Worm (Caenorhabditis elegans): Measurements from ENCODE around the gene B0348.2.

ce11 chrV:8716-9246 is 36.3 kb upstream of the B0348.2 start, which contains the start of gene B0348.10:
- TF ChIP-seq T22C8.4 (GFP tag; IDR thresholded peaks at IDR 0.05) (peak; percentile 26; the same call in 1 of the 2 replicates), flt-1 (GFP tag; IDR thresholded peaks at IDR 0.05) (no peak), tab-1 (GFP tag; IDR thresholded peaks at IDR 0.05) (0 out of 2 replicates have a peak, but pooled peaks have one; percentile 50), ref-1 (GFP tag; conservative IDR thresholded peaks at IDR 0.05) (no peak), ztf-29 (GFP tag; IDR thresholded peaks at IDR 0.05) (no peak), med-1 (GFP tag; optimal IDR thresholded peaks at IDR 0.05; ENCODE audit: insufficient read depth) (no peak)
